Worm (Caenorhabditis elegans) whole organism, young adult: ENCODE data around the gene unc-36.
A peak's percentile ranks its signal among the peaks of the same experiment; 100 is the strongest.

ENCODE experiments used
- B0019.2 ChIP-seq: fragments of 200-800 bp; sonication (Bioruptor generic); conservative IDR thresholded peaks from 2 replicates; pipeline ENCODE4 v1.3.6; 2022; ENCODE audit warnings: missing genetic modification reagents, missing genetic modification characterization, missing compliant biosample characterization
- B0336.3 ChIP-seq: fragments of 200-800 bp; sonication (Bioruptor generic); IDR thresholded peaks from 2 replicates; pipeline ENCODE4 v1.3.6; 2022; ENCODE audit warnings: missing genetic modification characterization, missing compliant biosample characterization
- F23B12.7 ChIP-seq: sonication (generic microtip); optimal IDR thresholded peaks from 2 replicates; lab custom pipeline; 2017; ENCODE audit warnings: missing genetic modification characterization, mild to moderate bottlenecking, missing compliant biosample characterization, antibody characterized with exemption, moderate library complexity; ENCODE audit not compliant: insufficient read depth
- K12H6.12 ChIP-seq: fragments of 200-800 bp; sonication (Bioruptor generic); optimal IDR thresholded peaks from 2 replicates; lab custom pipeline; 2018; ENCODE audit warnings: mild to moderate bottlenecking, missing genetic modification characterization, missing compliant biosample characterization
- Y53G8AR.9 ChIP-seq: fragments of 200-800 bp; sonication (Bioruptor generic); conservative IDR thresholded peaks from 2 replicates; pipeline ENCODE4 v1.3.6; 2022; ENCODE audit warnings: missing genetic modification reagents, missing genetic modification characterization, missing compliant biosample characterization
- Y79H2A.3 ChIP-seq: fragments of 200-800 bp; sonication (Bioruptor generic); conservative IDR thresholded peaks from 2 replicates; pipeline ENCODE4 v1.3.6; 2022; ENCODE audit warnings: missing genetic modification reagents, missing genetic modification characterization, missing compliant biosample characterization
- aptf-2 ChIP-seq: fragments of 200-800 bp; sonication (Bioruptor generic); conservative IDR thresholded peaks from 2 replicates; pipeline ENCODE4 v1.3.6; 2022; ENCODE audit warnings: missing genetic modification reagents, missing genetic modification characterization, missing compliant biosample characterization
- cebp-1 ChIP-seq, 2 experiments: fragments of 200-800 bp in 1 of 2; sonication (Bioruptor generic) in 1 of 2; sonication (generic microtip) in 1 of 2; IDR thresholded peaks in 1 of 2; optimal IDR thresholded peaks in 1 of 2; 2 replicates each; pipeline versions ENCODE4 v1.3.6 to Lab custom; 2017 to 2022; ENCODE audit warnings: missing compliant biosample characterization in 2 of 2, missing genetic modification characterization in 2 of 2, mild to moderate bottlenecking in 1 of 2, missing genetic modification reagents in 1 of 2, moderate library complexity in 1 of 2
- ceh-40 ChIP-seq: fragments of 200-800 bp; sonication (Bioruptor generic); IDR thresholded peaks from 2 replicates; pipeline ENCODE4 v1.3.6; 2022; ENCODE audit warnings: missing genetic modification characterization, missing compliant biosample characterization
- dox-1 ChIP-seq: fragments of 200-800 bp; sonication (Bioruptor generic); IDR thresholded peaks from 2 replicates; pipeline ENCODE4 v1.3.6; 2022; ENCODE audit warnings: missing genetic modification reagents, missing genetic modification characterization, missing compliant biosample characterization
- dpff-1 ChIP-seq: sonication (generic microtip); optimal IDR thresholded peaks from 2 replicates; lab custom pipeline; 2017; ENCODE audit warnings: mild to moderate bottlenecking, missing genetic modification characterization, missing compliant biosample characterization
- efl-1 ChIP-seq: fragments of 150-350 bp; optimal IDR thresholded peaks from 2 replicates; lab custom pipeline; 2014; ENCODE audit warnings: missing biosample characterization, missing genetic modification reagents, missing genetic modification characterization
- egrh-3 ChIP-seq: fragments of 200-800 bp; sonication (Bioruptor generic); IDR thresholded peaks from 2 replicates; pipeline ENCODE4 v1.3.6; 2022; ENCODE audit warnings: missing genetic modification reagents, missing genetic modification characterization, missing compliant biosample characterization
- hlh-26 ChIP-seq: fragments of 200-800 bp; sonication (Bioruptor generic); conservative IDR thresholded peaks from 2 replicates; pipeline ENCODE4 v1.3.6; 2022; ENCODE audit warnings: missing genetic modification reagents, missing genetic modification characterization, missing compliant biosample characterization
- hmg-1.2 ChIP-seq: fragments of 200-800 bp; sonication (Bioruptor generic); IDR thresholded peaks from 2 replicates; pipeline ENCODE4 v1.3.6; 2022; ENCODE audit warnings: missing genetic modification reagents, missing genetic modification characterization, missing compliant biosample characterization
- hmg-20 ChIP-seq: fragments of 200-800 bp; sonication (Bioruptor generic); IDR thresholded peaks from 2 replicates; pipeline ENCODE4 v1.3.6; 2022; ENCODE audit warnings: missing genetic modification reagents, missing genetic modification characterization, missing compliant biosample characterization
- hrde-1 ChIP-seq: sonication (generic microtip); optimal IDR thresholded peaks from 2 replicates; lab custom pipeline; 2016; ENCODE audit warnings: missing genetic modification characterization, mild to moderate bottlenecking, missing compliant biosample characterization, moderate library complexity, missing genotype, missing genetic modification reagents, borderline replicate concordance
- hsf-1 ChIP-seq: fragments of 200-800 bp; sonication (Bioruptor generic); IDR thresholded peaks from 2 replicates; pipeline ENCODE4 v1.3.6; 2022; ENCODE audit warnings: missing genetic modification reagents, missing genetic modification characterization, missing compliant biosample characterization
- let-526 ChIP-seq: fragments of 200-800 bp; sonication (Bioruptor generic); IDR thresholded peaks from 2 replicates; pipeline ENCODE4 v1.3.6; 2022; ENCODE audit warnings: missing genetic modification reagents, missing genetic modification characterization, missing compliant biosample characterization
- lsl-1 ChIP-seq: fragments of 200-800 bp; sonication (Bioruptor generic); optimal IDR thresholded peaks from 2 replicates; lab custom pipeline; 2018; ENCODE audit warnings: mild to moderate bottlenecking, missing genetic modification characterization, moderate library complexity, missing compliant biosample characterization
- madf-10 ChIP-seq: sonication (generic microtip); optimal IDR thresholded peaks from 2 replicates; lab custom pipeline; 2016; ENCODE audit warnings: mild to moderate bottlenecking, missing genetic modification characterization, missing compliant biosample characterization
- mcd-1 ChIP-seq: fragments of 200-800 bp; sonication (Bioruptor generic); IDR thresholded peaks from 2 replicates; pipeline ENCODE4 v1.3.6; 2022; ENCODE audit warnings: missing genetic modification reagents, missing genetic modification characterization, missing compliant biosample characterization
- nfyb-1 ChIP-seq: fragments of 200-800 bp; sonication (Bioruptor generic); IDR thresholded peaks from 2 replicates; pipeline ENCODE4 v1.3.6; 2022; ENCODE audit warnings: missing genetic modification reagents, missing genetic modification characterization, missing compliant biosample characterization
- rcor-1 ChIP-seq: fragments of 200-800 bp; sonication (Bioruptor generic); IDR thresholded peaks from 2 replicates; pipeline ENCODE4 v1.3.6; 2022; ENCODE audit warnings: missing genetic modification reagents, missing genetic modification characterization, missing compliant biosample characterization
- repo-1 ChIP-seq: sonication (generic microtip); optimal IDR thresholded peaks from 2 replicates; lab custom pipeline; 2017; ENCODE audit warnings: mild to moderate bottlenecking, missing genetic modification characterization, missing compliant biosample characterization
- snpc-1.1 ChIP-seq: sonication (generic microtip); optimal IDR thresholded peaks from 2 replicates; lab custom pipeline; 2017; ENCODE audit warnings: missing genetic modification characterization, mild to moderate bottlenecking, missing compliant biosample characterization, antibody characterized with exemption, moderate library complexity, missing genotype, missing genetic modification reagents; ENCODE audit not compliant: insufficient read depth
- snpc-4 ChIP-seq, 5 experiments: fragments of 150-350 bp in 1 of 5; sonication (generic microtip) in 4 of 5; optimal IDR thresholded peaks; 2 replicates each; lab custom pipeline; 2014 to 2018; ENCODE audit warnings: missing genetic modification characterization in 5 of 5, missing biosample characterization in 3 of 5, antibody characterized with exemption in 2 of 5, mild to moderate bottlenecking in 2 of 5, missing compliant biosample characterization in 2 of 5, missing genotype in 2 of 5, moderate library complexity in 2 of 5, missing genetic modification reagents in 1 of 5
- tbp1 ChIP-seq: fragments of 200-800 bp; sonication (Bioruptor generic); optimal IDR thresholded peaks from 2 replicates; lab custom pipeline; 2018; ENCODE audit warnings: mild to moderate bottlenecking, missing genetic modification characterization, missing compliant biosample characterization
- unc-130 ChIP-seq: sonication (generic microtip); optimal IDR thresholded peaks from 2 replicates; lab custom pipeline; 2016; ENCODE audit warnings: missing genetic modification reagents, missing genetic modification characterization, missing compliant biosample characterization
- zim-3 ChIP-seq: sonication (generic microtip); optimal IDR thresholded peaks from 2 replicates; lab custom pipeline; 2017; ENCODE audit warnings: mild to moderate bottlenecking, missing genetic modification characterization, moderate library complexity, missing compliant biosample characterization
- ztf-22 ChIP-seq: fragments of 200-800 bp; sonication (Bioruptor generic); optimal IDR thresholded peaks from 2 replicates; lab custom pipeline; 2018; ENCODE audit warnings: mild to moderate bottlenecking, missing genetic modification characterization, moderate library complexity, missing compliant biosample characterization
- ztf-6 ChIP-seq: fragments of 200-800 bp; sonication (Bioruptor generic); IDR thresholded peaks from 2 replicates; pipeline ENCODE4 v1.3.6; 2022; ENCODE audit warnings: missing genetic modification reagents, missing genetic modification characterization, missing compliant biosample characterization

Gene unc-36

ce11 chrIII:8163788-8164423, 37.1 kb downstream of the unc-36 start, which contains the start of gene prp-8 (continued):
- TF ChIP-seq B0019.2 (GFP tag; lab: Robert Waterston, UW) (0 out of 2 replicates have a peak, but pooled peaks have one; percentile 9), nfyb-1 (GFP tag; lab: Robert Waterston, UW) (peak; percentile 88), K12H6.12 (tag; lab: Kevin White, UChicago) (peak; percentile 72), dpff-1 (no peak), zim-3 (tag; lab: Kevin White, UChicago) (no peak), dox-1 (peak; percentile 84), mcd-1 (GFP tag; lab: Robert Waterston, UW) (peak; percentile 76), lsl-1 (peak; percentile 86), Y53G8AR.9 (0 out of 2 replicates have a peak, but pooled peaks have one; percentile 46), hmg-1.2 (peak; percentile 60), unc-130 (GFP tag; lab: Kevin White, UChicago) (no peak), efl-1 (GFP tag; lab: Kevin White, UChicago) (peak; percentile 74), snpc-4 (GFP tag; optimal IDR thresholded peaks at IDR 0.05; lab: Kevin White, UChicago) (peak; percentile 19), snpc-4 (tag; optimal IDR thresholded peaks at IDR 0.05; lab: Kevin White, UChicago) (peak in 3 of 4 experiments; percentile 37 to 59 (median 45)), hmg-20 (GFP tag; lab: Robert Waterston, UW) (no peak), B0336.3 (GFP tag; lab: Robert Waterston, UW) (peak; percentile 34; the same call in 1 of the 2 replicates), rcor-1 (0 out of 2 replicates have a peak, but pooled peaks have one; percentile 37), tbp1 (peak; percentile 64), egrh-3 (GFP tag; lab: Robert Waterston, UW) (peak; percentile 32; the same call in 1 of the 2 replicates), repo-1 (tag; lab: Kevin White, UChicago) (no peak), ceh-40 (0 out of 2 replicates have a peak, but pooled peaks have one; percentile 5), ztf-6 (GFP tag; lab: Robert Waterston, UW) (no peak), madf-10 (tag; lab: Kevin White, UChicago) (peak; percentile 80)

ce11 chrIII:8163283-8163682, 37.7 kb downstream of the unc-36 start, which contains the start of gene bath-42:
Gene bath-42, minus strand, starts transcription at chrIII:8163383.
- TF ChIP-seq ztf-6 (GFP tag; lab: Robert Waterston, UW), result no peak
- no peak for TF ChIP-seq madf-10 (tag; lab: Kevin White, UChicago)
- TF ChIP-seq ztf-22 (GFP tag; lab: Kevin White, UChicago), result no peak
- no peak for TF ChIP-seq hrde-1
- no peak for TF ChIP-seq rcor-1
- TF ChIP-seq Y79H2A.3, result no peak
- no peak for TF ChIP-seq F23B12.7 (tag; lab: Kevin White, UChicago)
- TF ChIP-seq cebp-1 (GFP tag; IDR thresholded peaks at IDR 0.05; lab: Robert Waterston, UW), result no peak
- TF ChIP-seq cebp-1 (tag; optimal IDR thresholded peaks at IDR 0.05; lab: Kevin White, UChicago), result no peak
- TF ChIP-seq snpc-1.1 (tag; lab: Kevin White, UChicago), result no peak
- TF ChIP-seq aptf-2, result no peak
- TF ChIP-seq let-526 (GFP tag; lab: Robert Waterston, UW), result no peak
- no peak for TF ChIP-seq hsf-1 (GFP tag; lab: Robert Waterston, UW)

DNA sequence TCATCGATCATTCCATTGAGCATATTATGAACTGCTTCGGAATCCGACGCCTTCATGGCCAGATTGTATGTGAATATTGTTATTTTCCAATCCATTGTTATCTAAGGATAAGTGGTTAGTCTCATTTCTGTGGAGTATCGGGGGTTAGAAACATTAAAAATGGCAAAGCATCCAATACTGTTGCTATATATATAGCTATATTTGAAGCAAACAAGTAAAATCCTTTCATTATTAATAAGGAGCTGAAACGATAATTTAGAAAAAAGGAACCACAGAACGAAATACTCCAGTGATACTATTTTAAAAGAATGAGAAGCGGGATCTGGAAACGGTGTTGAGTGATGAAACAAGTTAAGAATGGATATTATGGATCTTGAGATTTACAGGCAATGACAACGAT, 39.8 kb downstream of the unc-36 start, which contains the start of gene inpp-5K:
TSS of gene inpp-5K (minus strand) at position 101 of the 400 bp plus-strand sequence.
- TF ChIP-seq nfyb-1 (GFP tag; lab: Robert Waterston, UW) (peak; percentile 70), hlh-26 (no peak), hrde-1 (peak; percentile 31)
